Fruit fly (Drosophila melanogaster) whole organism, prepupa: ENCODE data around the gene CG43896.
A peak's percentile ranks its signal among the peaks of the same experiment; 100 is the strongest.

Experiments used
- CG11294 ChIP-seq: fragments of 200-800 bp; sonication (Bioruptor generic); IDR thresholded peaks from 2 replicates; pipeline ENCODE4 v1.3.6; 2022; ENCODE audit warnings: missing biosample characterization, missing genetic modification characterization
- CG16779 ChIP-seq: fragments of 200-800 bp; sonication (Bioruptor generic); optimal IDR thresholded peaks from 3 replicates; lab custom pipeline; 2017; ENCODE audit warnings: missing biosample characterization, mild to moderate bottlenecking, missing genetic modification characterization
- CG3032 ChIP-seq: fragments of 200-800 bp; optimal IDR thresholded peaks from 2 replicates; lab custom pipeline; 2019; ENCODE audit warnings: missing biosample characterization, mild to moderate bottlenecking, missing genetic modification characterization, moderate library complexity
- CG32006 ChIP-seq: fragments of 200-800 bp; sonication (Bioruptor generic); optimal IDR thresholded peaks from 3 replicates; lab custom pipeline; 2017; ENCODE audit warnings: missing biosample characterization, mild to moderate bottlenecking, missing genetic modification characterization
- CG6163 ChIP-seq: fragments of 200-800 bp; sonication (Bioruptor generic); IDR thresholded peaks from 3 replicates; pipeline ENCODE4 v1.3.6; 2022; ENCODE audit warnings: missing biosample characterization, missing genetic modification characterization
- Ets96B ChIP-seq: fragments of 200-800 bp; optimal IDR thresholded peaks from 2 replicates; lab custom pipeline; 2019; ENCODE audit warnings: missing biosample characterization, mild to moderate bottlenecking, missing genetic modification characterization, moderate library complexity
- dsx ChIP-seq: fragments of 200-800 bp; optimal IDR thresholded peaks from 3 replicates; lab custom pipeline; 2019; ENCODE audit warnings: missing biosample characterization, mild to moderate bottlenecking, missing genetic modification characterization, moderate library complexity; ENCODE audit not compliant: poor library complexity, severe bottlenecking
- eg ChIP-seq: fragments of 200-800 bp; sonication (Bioruptor generic); IDR thresholded peaks from 3 replicates; pipeline ENCODE4 v1.3.6; 2022; ENCODE audit warnings: missing biosample characterization, missing genetic modification characterization
- lz ChIP-seq: fragments of 200-800 bp; sonication (Bioruptor generic); optimal IDR thresholded peaks from 3 replicates; lab custom pipeline; 2016; ENCODE audit warnings: missing biosample characterization, missing genetic modification characterization
- pdm3 ChIP-seq: fragments of 200-800 bp; sonication (Bioruptor generic); optimal IDR thresholded peaks from 3 replicates; lab custom pipeline; 2016; ENCODE audit warnings: missing biosample characterization, missing genetic modification characterization
- spab ChIP-seq: fragments of 200-800 bp; sonication (Bioruptor generic); optimal IDR thresholded peaks from 2 replicates; lab custom pipeline; 2017; ENCODE audit warnings: missing biosample characterization, mild to moderate bottlenecking, missing genetic modification characterization, missing genetic modification reagents
- svp ChIP-seq: fragments of 200-800 bp; sonication (Bioruptor generic); peaks from one replicate; lab custom pipeline; 2016; ENCODE audit warnings: missing biosample characterization, missing genetic modification characterization

DNA sequence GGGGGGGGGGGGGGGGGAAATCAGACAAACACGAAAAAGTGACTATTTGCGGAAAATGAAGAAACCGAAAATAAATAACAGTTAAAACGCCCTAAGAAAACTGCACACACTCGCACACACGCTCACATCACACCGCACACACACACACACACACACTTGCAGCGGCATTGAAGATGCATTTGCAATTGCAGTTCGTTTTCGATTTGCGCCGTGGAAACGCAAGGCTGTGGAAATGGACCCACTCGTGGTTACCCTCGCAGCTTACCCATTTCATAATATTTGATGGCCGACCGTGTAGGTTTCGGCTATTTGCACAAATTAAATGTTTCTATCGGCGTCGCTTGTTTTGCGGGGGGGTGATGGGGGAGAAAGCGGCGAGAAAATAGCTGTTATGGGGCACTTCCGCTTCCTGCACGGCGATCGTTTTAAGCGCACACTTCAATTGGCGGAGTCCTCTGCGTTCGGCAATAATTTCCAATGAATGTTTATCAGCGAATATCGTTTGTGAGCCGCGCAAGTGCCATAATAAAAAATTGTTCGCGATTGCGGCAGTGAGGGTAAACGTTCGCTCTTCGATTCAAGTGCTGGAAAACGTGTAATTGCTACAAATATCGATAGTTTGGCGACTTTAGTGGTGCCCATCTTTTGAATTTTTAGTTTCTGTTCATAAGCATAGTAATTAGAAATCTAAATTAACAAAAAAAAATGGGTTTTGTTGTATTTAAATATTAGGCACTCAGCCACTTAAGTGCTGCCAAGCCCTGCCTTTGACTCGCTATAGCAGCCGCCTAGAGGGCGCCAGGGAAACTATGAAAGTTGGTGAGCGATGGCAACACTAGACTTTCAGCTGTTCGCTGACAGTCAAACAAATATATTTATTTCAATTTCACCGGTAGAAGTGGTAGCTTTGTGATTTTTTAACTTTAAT lies 26.7 kb downstream of the CG43896 start, which contains the start of the genes Pop2 and CG6928:
- TF ChIP-seq CG3032 (tag; lab: Kevin White, UChicago) (peak; percentile 33), lz (peak; percentile 79), CG32006 (GFP tag; lab: Kevin White, UChicago) (no peak), Ets96B (tag; lab: Kevin White, UChicago) (no peak), spab (no peak), CG11294 (GFP tag; lab: Robert Waterston, UW) (peak; percentile 19; the same call in 1 of the 2 replicates), eg (GFP tag; lab: Robert Waterston, UW) (peak; percentile 59), pdm3 (GFP tag; lab: Kevin White, UChicago) (no peak), dsx (GFP tag; lab: Kevin White, UChicago) (no peak), CG6163 (peak; percentile 61; the same call in 1 of the 3 replicates), svp (GFP tag; lab: Kevin White, UChicago) (no peak), CG16779 (tag; lab: Kevin White, UChicago) (no peak)
